Fruit fly (Drosophila melanogaster): Measurements from ENCODE around the gene mbc.

mbc gene

dm6 chr3R:23817566-23818202 is 36.1 kb downstream of the mbc start (continued):
- TF ChIP-seq CG31627 (GFP tag; optimal IDR thresholded peaks at IDR 0.05) (no peak), net (GFP tag; optimal IDR thresholded peaks at IDR 0.05) (no peak), Hr38 (GFP tag; optimal IDR thresholded peaks at IDR 0.05) (no peak), CG15336 (GFP tag; IDR thresholded peaks at IDR 0.05) (peak; percentile 88), lz (GFP tag; optimal IDR thresholded peaks at IDR 0.05) (no peak), Gug (GFP tag; IDR thresholded peaks at IDR 0.05) (peak; percentile 64), ss (GFP tag; optimal IDR thresholded peaks at IDR 0.05) (no peak), CG8119 (GFP tag; IDR thresholded peaks at IDR 0.05) (peak; percentile 77), dac (GFP tag; optimal IDR thresholded peaks at IDR 0.05) (peak; percentile 59), CG16779 (tag; optimal IDR thresholded peaks at IDR 0.05) (no peak), CG3032 (tag; optimal IDR thresholded peaks at IDR 0.05) (no peak), CG9139 (GFP tag; optimal IDR thresholded peaks at IDR 0.05) (no peak), CG8319 (GFP tag; optimal IDR thresholded peaks at IDR 0.05) (no peak), Met (GFP tag; optimal IDR thresholded peaks at IDR 0.05) (no peak), Eip78C (GFP tag) (no peak), CG7368 (GFP tag; optimal IDR thresholded peaks at IDR 0.05) (no peak), CG6163 (GFP tag; IDR thresholded peaks at IDR 0.05) (peak; percentile 83), CG4318 (GFP tag; optimal IDR thresholded peaks at IDR 0.05) (no peak), esn (GFP tag; optimal IDR thresholded peaks at IDR 0.05) (no peak), CG32006 (GFP tag; optimal IDR thresholded peaks at IDR 0.05) (no peak), CG6792 (GFP tag; optimal IDR thresholded peaks at IDR 0.05) (no peak), vri (GFP tag; optimal IDR thresholded peaks at IDR 0.05) (no peak), achi (GFP tag; optimal IDR thresholded peaks at IDR 0.05) (no peak), spab (GFP tag; optimal IDR thresholded peaks at IDR 0.05) (no peak), CG10669 (GFP tag; optimal IDR thresholded peaks at IDR 0.05) (no peak), Blimp-1 (GFP tag; optimal IDR thresholded peaks at IDR 0.05) (no peak), CG6276 (GFP tag; optimal IDR thresholded peaks at IDR 0.05) (no peak), CG3919 (GFP tag; optimal IDR thresholded peaks at IDR 0.05) (no peak), fd59A (GFP tag; optimal IDR thresholded peaks at IDR 0.05) (peak; percentile 48), cyc (GFP tag; optimal IDR thresholded peaks at IDR 0.05) (no peak), Ets21C (GFP tag; optimal IDR thresholded peaks at IDR 0.05) (no peak)

- TF ChIP-seq Sox14 (GFP tag; optimal IDR thresholded peaks at IDR 0.05) (peak; percentile 43), Hr38 (GFP tag; optimal IDR thresholded peaks at IDR 0.05) (no peak), salr (GFP tag; optimal IDR thresholded peaks at IDR 0.05) (no peak), CG6163 (GFP tag; IDR thresholded peaks at IDR 0.05) (0 out of 3 replicates have a peak, but pooled peaks have one; percentile 15), fkh (GFP tag; optimal IDR thresholded peaks at IDR 0.05) (peak; percentile 84), CG8632 (GFP tag; optimal IDR thresholded peaks at IDR 0.05) (no peak), CG15336 (GFP tag; IDR thresholded peaks at IDR 0.05) (peak; percentile 36; the same call in 1 of the 2 replicates), CG1621 (tag; optimal IDR thresholded peaks at IDR 0.05) (peak; percentile 46), CG3032 (tag; optimal IDR thresholded peaks at IDR 0.05) (peak; percentile 25), vri (GFP tag; optimal IDR thresholded peaks at IDR 0.05) (no peak), Ets96B (tag; optimal IDR thresholded peaks at IDR 0.05) (peak; percentile 34), CG6276 (GFP tag; optimal IDR thresholded peaks at IDR 0.05) (peak; percentile 63), esn (GFP tag; optimal IDR thresholded peaks at IDR 0.05) (no peak), CG34406 (GFP tag; optimal IDR thresholded peaks at IDR 0.05) (no peak), pdm3 (GFP tag; optimal IDR thresholded peaks at IDR 0.05) (peak; percentile 1), spab (GFP tag; optimal IDR thresholded peaks at IDR 0.05) (peak; percentile 54), CG32006 (GFP tag; optimal IDR thresholded peaks at IDR 0.05) (peak; percentile 20), Lpt (GFP tag; optimal IDR thresholded peaks at IDR 0.05) (peak; percentile 23), fd59A (GFP tag; optimal IDR thresholded peaks at IDR 0.05) (no peak), net (GFP tag; optimal IDR thresholded peaks at IDR 0.05) (peak; percentile 52), Sox15 (GFP tag; optimal IDR thresholded peaks at IDR 0.05) (no peak), Met (GFP tag; optimal IDR thresholded peaks at IDR 0.05) (no peak), achi (GFP tag; optimal IDR thresholded peaks at IDR 0.05) (peak; percentile 22), ss (GFP tag; optimal IDR thresholded peaks at IDR 0.05) (peak in 1 of 2 experiments; percentile 78), CG3919 (GFP tag; optimal IDR thresholded peaks at IDR 0.05) (peak; percentile 3), acj6 (GFP tag; optimal IDR thresholded peaks at IDR 0.05) (no peak), Hr4 (GFP tag; optimal IDR thresholded peaks at IDR 0.05) (no peak), CG4318 (GFP tag; optimal IDR thresholded peaks at IDR 0.05) (no peak), CG7368 (GFP tag; optimal IDR thresholded peaks at IDR 0.05) (no peak), OdsH (GFP tag; optimal IDR thresholded peaks at IDR 0.05) (no peak), eg (GFP tag; IDR thresholded peaks at IDR 0.05) (peak; percentile 41; the same call in 1 of the 3 replicates), CG8119 (GFP tag; IDR thresholded peaks at IDR 0.05) (peak; percentile 61; the same call in 2 of the 3 replicates), dac (GFP tag; optimal IDR thresholded peaks at IDR 0.05) (no peak), CG11294 (GFP tag; IDR thresholded peaks at IDR 0.05) (no peak), Ets21C (GFP tag; optimal IDR thresholded peaks at IDR 0.05) (no peak)
These were observed 37.4 kb downstream of the mbc start, which contains the start of the genes CG33111 and eIF4G2 for dm6 chr3R:23818879-23819408. TSS of gene CG33111 (minus strand) at chr3R:23819237. TSS of gene eIF4G2 (minus strand) at chr3R:23819237.

Data from whole organism, prepupa.